Fruit fly (Drosophila melanogaster): ENCODE measurements around the gene Rdh.

The Rdh gene

DNA sequence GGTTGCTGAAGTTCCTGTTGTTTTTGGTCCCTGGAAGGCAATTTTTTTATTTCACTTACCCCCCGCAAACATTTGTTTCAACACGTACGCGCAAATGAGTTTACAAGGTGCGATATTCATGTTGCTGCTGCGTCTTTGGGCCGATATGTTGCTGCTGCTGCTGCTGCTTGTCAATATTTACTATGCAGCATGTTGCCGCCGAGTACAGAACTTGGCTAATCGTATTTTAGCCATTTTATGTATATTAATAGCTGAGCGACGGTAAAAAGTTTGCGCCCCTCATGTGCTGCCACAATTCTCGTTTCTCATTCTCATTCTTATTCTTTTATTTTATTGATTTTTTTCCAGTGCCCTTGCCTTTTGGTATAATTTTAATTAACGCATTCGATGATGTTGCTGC is 41.2 kb downstream of the Rdh start:
- TF ChIP-seq usp (GFP tag; optimal IDR thresholded peaks at IDR 0.05) = no peak
- TF ChIP-seq Dll (optimal IDR thresholded peaks at IDR 0.05) = no peak
- no peak for TF ChIP-seq pan (optimal IDR thresholded peaks at IDR 0.05)
- TF ChIP-seq psq (optimal IDR thresholded peaks at IDR 0.05) = no peak
- TF ChIP-seq EcR (GFP tag; optimal IDR thresholded peaks at IDR 0.05) = no peak
- TF ChIP-seq CG8478 (optimal IDR thresholded peaks at IDR 0.05) = no peak

DNA sequence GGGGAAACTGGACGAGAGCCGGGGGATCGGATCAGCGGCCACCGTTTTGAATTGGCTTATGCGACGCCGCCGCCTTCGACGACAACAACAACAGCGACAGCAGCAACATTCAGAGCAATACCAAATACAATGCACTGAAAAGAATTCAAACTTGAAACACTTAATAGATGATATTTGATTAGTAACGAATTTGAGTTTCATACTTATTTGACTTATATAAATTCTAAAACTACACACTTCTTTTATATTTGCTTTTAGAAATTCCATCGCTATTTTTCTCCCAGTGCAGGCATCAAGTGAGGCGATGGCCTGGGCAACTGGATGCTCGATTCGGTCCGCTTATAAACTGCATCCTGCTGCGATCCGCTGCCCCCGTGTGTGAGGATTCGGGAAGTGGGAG is 42.8 kb downstream of the Rdh start:
- no peak for TF ChIP-seq psq (optimal IDR thresholded peaks at IDR 0.05)
- TF ChIP-seq pan (optimal IDR thresholded peaks at IDR 0.05) = no peak
- no peak for TF ChIP-seq EcR (GFP tag; optimal IDR thresholded peaks at IDR 0.05)
- TF ChIP-seq usp (GFP tag; optimal IDR thresholded peaks at IDR 0.05) = no peak
- no peak for TF ChIP-seq CG8478 (optimal IDR thresholded peaks at IDR 0.05)
- TF ChIP-seq Dll (optimal IDR thresholded peaks at IDR 0.05) = no peak

DNA sequence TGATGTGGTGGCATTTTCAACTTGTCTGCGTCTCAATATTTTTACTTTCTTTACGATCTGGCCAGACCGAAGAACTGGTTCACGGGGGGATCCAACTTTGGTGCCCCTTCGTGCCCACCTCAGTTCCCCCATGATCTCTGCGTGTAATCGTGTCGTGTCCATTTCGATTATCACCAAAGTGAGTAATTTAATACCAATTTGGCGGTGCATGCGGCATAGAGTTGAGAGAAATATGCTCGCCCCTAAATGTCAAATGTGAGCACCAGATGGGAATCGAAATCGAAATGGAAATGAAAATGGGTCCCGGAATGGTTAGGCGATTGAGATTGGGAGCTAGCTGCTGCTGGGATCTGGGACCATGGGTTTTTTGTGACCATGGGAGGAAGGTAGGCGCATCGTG is 46.0 kb downstream of the Rdh start:
- no peak for TF ChIP-seq Dll (optimal IDR thresholded peaks at IDR 0.05)
- TF ChIP-seq usp (GFP tag; optimal IDR thresholded peaks at IDR 0.05) = no peak
- no peak for TF ChIP-seq CG8478 (optimal IDR thresholded peaks at IDR 0.05)
- TF ChIP-seq psq (optimal IDR thresholded peaks at IDR 0.05) = no peak
- no peak for TF ChIP-seq EcR (GFP tag; optimal IDR thresholded peaks at IDR 0.05)
- TF ChIP-seq pan (optimal IDR thresholded peaks at IDR 0.05) = no peak

DNA sequence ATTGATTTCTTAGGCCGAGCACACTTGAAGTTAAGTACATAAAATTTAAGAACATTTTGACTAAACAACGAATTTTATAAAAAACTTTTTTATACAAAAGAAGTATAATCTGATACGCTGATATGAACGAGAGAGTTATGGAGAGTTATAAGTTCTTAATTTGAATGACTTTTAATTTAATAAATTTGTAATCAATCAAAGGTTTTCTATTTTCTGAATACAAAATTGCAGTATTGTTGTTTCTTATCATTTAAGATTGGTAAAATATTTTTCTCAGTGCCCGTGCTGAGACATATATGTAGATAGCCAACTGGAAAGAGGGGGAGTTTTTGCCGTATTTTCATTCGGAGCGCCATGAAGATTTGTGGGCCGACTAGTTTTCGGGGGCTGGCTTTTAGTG is 47.8 kb downstream of the Rdh start:
- TF ChIP-seq EcR (GFP tag; optimal IDR thresholded peaks at IDR 0.05) (no peak), pan (optimal IDR thresholded peaks at IDR 0.05) (no peak), CG8478 (optimal IDR thresholded peaks at IDR 0.05) (no peak), psq (optimal IDR thresholded peaks at IDR 0.05) (no peak), Dll (optimal IDR thresholded peaks at IDR 0.05) (no peak), usp (GFP tag; optimal IDR thresholded peaks at IDR 0.05) (no peak)

DNA sequence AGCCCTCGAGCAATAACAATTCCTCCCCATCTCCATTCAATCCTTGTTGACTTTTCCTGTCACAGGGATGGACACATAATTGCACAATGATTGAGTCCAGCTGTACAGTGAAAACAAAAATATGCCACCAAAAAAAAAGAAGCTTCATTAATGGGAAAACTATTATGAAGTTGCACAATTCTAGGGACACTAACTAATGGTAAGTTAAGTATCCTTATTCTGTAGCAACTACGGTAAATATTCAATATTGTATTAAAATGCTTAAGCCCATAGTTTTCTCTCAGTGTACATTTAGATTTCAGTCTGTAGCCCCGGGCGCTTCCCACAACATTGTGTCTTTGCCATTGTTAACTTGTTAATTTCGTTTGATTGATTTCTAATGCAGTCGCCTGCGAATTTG is 49.8 kb downstream of the Rdh start:
- TF ChIP-seq Dll (optimal IDR thresholded peaks at IDR 0.05) (no peak), psq (optimal IDR thresholded peaks at IDR 0.05) (no peak), CG8478 (optimal IDR thresholded peaks at IDR 0.05) (no peak), EcR (GFP tag; optimal IDR thresholded peaks at IDR 0.05) (no peak), pan (optimal IDR thresholded peaks at IDR 0.05) (no peak)

DNA sequence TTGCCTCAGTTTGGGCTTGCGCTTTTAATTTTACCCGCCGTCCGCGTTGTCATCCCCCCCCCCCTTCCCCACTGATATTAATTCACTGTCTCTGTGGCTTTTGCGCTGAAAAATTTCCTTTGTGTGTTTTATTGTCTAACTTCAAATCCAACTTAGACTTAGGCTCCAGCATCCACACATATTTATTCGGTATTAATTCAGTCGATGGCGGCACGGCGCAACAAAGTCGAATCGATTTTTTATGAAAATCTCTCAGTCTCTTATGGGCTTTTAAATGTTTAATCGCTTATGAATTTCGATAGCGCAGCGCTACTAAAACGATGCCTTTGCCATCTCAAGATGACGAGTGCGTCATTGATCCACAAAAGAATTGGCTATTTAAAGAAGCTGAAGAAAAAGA is 50.7 kb downstream of the Rdh start:
- no peak for TF ChIP-seq Dll (optimal IDR thresholded peaks at IDR 0.05)
- TF ChIP-seq CG8478 (optimal IDR thresholded peaks at IDR 0.05) = no peak
- TF ChIP-seq usp (GFP tag; optimal IDR thresholded peaks at IDR 0.05) = no peak
- no peak for TF ChIP-seq EcR (GFP tag; optimal IDR thresholded peaks at IDR 0.05)
- TF ChIP-seq pan (optimal IDR thresholded peaks at IDR 0.05) = no peak
- no peak for TF ChIP-seq psq (optimal IDR thresholded peaks at IDR 0.05)

DNA sequence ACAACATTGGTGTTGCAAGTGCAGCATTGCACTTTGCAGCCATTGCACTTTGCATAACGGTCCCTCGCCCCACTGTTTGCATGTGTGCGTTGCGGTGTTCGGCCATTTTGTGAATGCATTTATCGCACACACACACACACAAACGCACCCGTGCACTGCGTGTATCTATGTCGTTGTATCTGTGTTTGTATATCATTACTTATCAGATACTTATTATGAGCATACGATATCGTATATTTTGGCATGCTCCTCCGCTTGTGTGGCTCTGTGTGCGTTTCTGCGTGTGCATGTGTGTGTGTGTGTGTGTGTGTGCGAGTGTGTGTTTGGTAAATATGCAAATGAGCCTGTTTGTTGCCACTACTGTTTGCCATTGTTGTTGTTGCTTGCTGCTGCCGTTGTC is 51.6 kb downstream of the Rdh start:
- no peak for TF ChIP-seq EcR (GFP tag; optimal IDR thresholded peaks at IDR 0.05)
- TF ChIP-seq Dll (optimal IDR thresholded peaks at IDR 0.05) = no peak
- no peak for TF ChIP-seq usp (GFP tag; optimal IDR thresholded peaks at IDR 0.05)
- no peak for TF ChIP-seq psq (optimal IDR thresholded peaks at IDR 0.05)
- TF ChIP-seq pan (optimal IDR thresholded peaks at IDR 0.05) = no peak
- no peak for TF ChIP-seq CG8478 (optimal IDR thresholded peaks at IDR 0.05)

Measured in whole organism.